Worm (Caenorhabditis elegans) whole organism, L3 larva: ENCODE results near the gene E02H4.6.

Source experiments
- ZK546.5 ChIP-seq: sonication (generic microtip); optimal IDR thresholded peaks from 2 replicates; lab custom pipeline; 2017; ENCODE audit warnings: missing biosample characterization, missing genetic modification characterization
- ceh-9 ChIP-seq: sonication (generic microtip); optimal IDR thresholded peaks from 2 replicates; lab custom pipeline; 2018; ENCODE audit warnings: missing biosample characterization, missing genetic modification characterization
- egl-27 ChIP-seq: sonication (generic microtip); optimal IDR thresholded peaks from 4 replicates; lab custom pipeline; 2017; ENCODE audit warnings: missing biosample characterization, missing genetic modification reagents, missing genetic modification characterization
- egl-5 ChIP-seq: fragments of 150-350 bp; optimal IDR thresholded peaks from 2 replicates; lab custom pipeline; 2017; ENCODE audit warnings: missing biosample characterization, missing genetic modification reagents, missing genetic modification characterization, inconsistent platforms
- elt-2 ChIP-seq: sonication (generic microtip); optimal IDR thresholded peaks from 2 replicates; lab custom pipeline; 2016; ENCODE audit warnings: missing genetic modification reagents, mild to moderate bottlenecking, missing genetic modification characterization, missing compliant biosample characterization
- fkh-2 ChIP-seq: fragments of 150-350 bp; optimal IDR thresholded peaks from 2 replicates; lab custom pipeline; 2014; ENCODE audit warnings: missing biosample characterization, missing genetic modification reagents, missing genetic modification characterization
- fos-1 ChIP-seq: fragments of 150-350 bp; optimal IDR thresholded peaks from 2 replicates; lab custom pipeline; 2014; ENCODE audit warnings: missing biosample characterization, missing genetic modification characterization
- hmg-11 ChIP-seq: sonication (generic microtip); optimal IDR thresholded peaks from 2 replicates; lab custom pipeline; 2016; ENCODE audit warnings: missing genetic modification characterization, missing compliant biosample characterization
- jun-1 ChIP-seq: fragments of 150-350 bp; optimal IDR thresholded peaks from 2 replicates; lab custom pipeline; 2014; ENCODE audit warnings: missing biosample characterization, missing genetic modification reagents, missing genetic modification characterization
- lin-15B ChIP-seq: fragments of 150-350 bp; optimal IDR thresholded peaks from 2 replicates; lab custom pipeline; 2014; ENCODE audit warnings: missing biosample characterization, missing genetic modification characterization
- lin-39 ChIP-seq: fragments of 150-350 bp; optimal IDR thresholded peaks from 2 replicates; lab custom pipeline; 2018; ENCODE audit warnings: missing biosample characterization, missing genetic modification reagents, missing genetic modification characterization
- nhr-12 ChIP-seq: fragments of 150-350 bp; optimal IDR thresholded peaks from 2 replicates; lab custom pipeline; 2014; ENCODE audit warnings: missing biosample characterization, missing genetic modification characterization
- nhr-237 ChIP-seq: fragments of 150-350 bp; optimal IDR thresholded peaks from 2 replicates; lab custom pipeline; 2014; ENCODE audit warnings: missing biosample characterization, missing genetic modification characterization
- nhr-25 ChIP-seq: sonication (generic microtip); optimal IDR thresholded peaks from 2 replicates; lab custom pipeline; 2017; ENCODE audit warnings: missing biosample characterization, missing genetic modification characterization
- nhr-43 ChIP-seq: sonication (generic microtip); optimal IDR thresholded peaks from 2 replicates; lab custom pipeline; 2016; ENCODE audit warnings: mild to moderate bottlenecking, missing genetic modification characterization, missing compliant biosample characterization; ENCODE audit not compliant: poor library complexity, severe bottlenecking
- nhr-67 ChIP-seq: fragments of 150-350 bp; optimal IDR thresholded peaks from 2 replicates; lab custom pipeline; 2014; ENCODE audit warnings: missing biosample characterization, missing genetic modification characterization
- nhr-76 ChIP-seq: fragments of 150-350 bp; sonication (generic microtip); optimal IDR thresholded peaks from 5 replicates; lab custom pipeline; 2014; ENCODE audit warnings: missing biosample characterization, missing genetic modification characterization
- nhr-77 ChIP-seq: fragments of 150-350 bp; optimal IDR thresholded peaks from 2 replicates; lab custom pipeline; 2014; ENCODE audit warnings: missing biosample characterization, missing genetic modification characterization
- pha-4 ChIP-seq: fragments of 150-350 bp; optimal IDR thresholded peaks from 2 replicates; lab custom pipeline; 2014; ENCODE audit warnings: missing biosample characterization, missing genetic modification reagents, missing genetic modification characterization
- pqm-1 ChIP-seq: fragments of 150-350 bp; optimal IDR thresholded peaks from 2 replicates; lab custom pipeline; 2017; ENCODE audit warnings: missing biosample characterization, missing genetic modification characterization, inconsistent platforms
- sea-2 ChIP-seq: fragments of 150-350 bp; sonication (generic microtip); optimal IDR thresholded peaks from 4 replicates; lab custom pipeline; 2014; ENCODE audit warnings: missing biosample characterization, missing genetic modification reagents, missing genetic modification characterization
- snpc-4 ChIP-seq: fragments of 150-350 bp; optimal IDR thresholded peaks from 2 replicates; lab custom pipeline; 2014; ENCODE audit warnings: missing biosample characterization, missing genetic modification characterization
- tbx-2 ChIP-seq: sonication (generic microtip); optimal IDR thresholded peaks from 2 replicates; lab custom pipeline; 2016; ENCODE audit warnings: mild to moderate bottlenecking, missing genetic modification characterization, missing compliant biosample characterization
- unc-39 ChIP-seq: sonication (generic microtip); optimal IDR thresholded peaks from 4 replicates; lab custom pipeline; 2017; ENCODE audit warnings: missing biosample characterization, missing genetic modification characterization
- unc-62 ChIP-seq: fragments of 150-350 bp; sonication (generic microtip); optimal IDR thresholded peaks from 4 replicates; lab custom pipeline; 2014; ENCODE audit warnings: missing biosample characterization, missing genetic modification reagents, missing genetic modification characterization
- zag-1 ChIP-seq: fragments of 150-350 bp; optimal IDR thresholded peaks from 2 replicates; lab custom pipeline; 2014; ENCODE audit warnings: missing biosample characterization, missing genetic modification characterization
- ztf-11 ChIP-seq: fragments of 150-350 bp; optimal IDR thresholded peaks from 2 replicates; lab custom pipeline; 2014; ENCODE audit warnings: missing biosample characterization, missing genetic modification characterization
- ztf-4 ChIP-seq: fragments of 150-350 bp; optimal IDR thresholded peaks from 2 replicates; lab custom pipeline; 2014; ENCODE audit warnings: missing biosample characterization, missing genetic modification characterization

Gene E02H4.6

ce11 chrX:14234366-14234765 lies 17.6 kb downstream of the E02H4.6 start, which contains the start of gene srg-36:
TSS of gene srg-36 (minus strand) at chrX:14234466.
- TF ChIP-seq nhr-237 (tag; lab: Kevin White, UChicago) (no peak), ZK546.5 (tag; lab: Kevin White, UChicago) (no peak), unc-39 (tag; lab: Kevin White, UChicago) (no peak), ztf-11 (tag; lab: Kevin White, UChicago) (no peak), ceh-9 (no peak), pha-4 (no peak), fkh-2 (tag; lab: Kevin White, UChicago) (no peak), nhr-25 (tag; lab: Kevin White, UChicago) (no peak), lin-39 (tag; lab: Kevin White, UChicago) (no peak), unc-62 (GFP tag; lab: Kevin White, UChicago) (no peak), fos-1 (tag; lab: Kevin White, UChicago) (no peak), tbx-2 (tag; lab: Kevin White, UChicago) (no peak), snpc-4 (tag; lab: Kevin White, UChicago) (no peak)

ce11 chrX:14231987-14232386 lies 20.0 kb downstream of the E02H4.6 start:
- TF ChIP-seq tbx-2 (tag; lab: Kevin White, UChicago), result no peak
- no peak for TF ChIP-seq elt-2
- TF ChIP-seq snpc-4 (tag; lab: Kevin White, UChicago), result no peak
- no peak for TF ChIP-seq zag-1 (tag; lab: Kevin White, UChicago)
- no peak for TF ChIP-seq nhr-67

ce11 chrX:14228764-14229163 lies 23.2 kb downstream of the E02H4.6 start:
- TF ChIP-seq ztf-4 (tag; lab: Kevin White, UChicago) (no peak), nhr-43 (tag; lab: Kevin White, UChicago) (peak; percentile 58), hmg-11 (tag; lab: Kevin White, UChicago) (peak; percentile 58), elt-2 (peak; percentile 18)

- TF ChIP-seq unc-39 (tag; lab: Kevin White, UChicago), result no peak
Measured at ce11 chrX:14225273-14225672, 26.7 kb downstream of the E02H4.6 start, which contains the start of gene cyp-13B2. TSS of gene cyp-13B2 (plus strand) at chrX:14225573.

- TF ChIP-seq sea-2 (GFP tag; lab: Kevin White, UChicago), result no peak
- no peak for TF ChIP-seq elt-2
- no peak for TF ChIP-seq nhr-77 (tag; lab: Kevin White, UChicago)
- TF ChIP-seq nhr-67, result no peak
- TF ChIP-seq nhr-25 (tag; lab: Kevin White, UChicago), result no peak
- no peak for TF ChIP-seq zag-1 (tag; lab: Kevin White, UChicago)
- no peak for TF ChIP-seq nhr-76 (tag; lab: Kevin White, UChicago)
- no peak for TF ChIP-seq lin-39 (tag; lab: Kevin White, UChicago)
- no peak for TF ChIP-seq lin-15B (tag; lab: Kevin White, UChicago)
- TF ChIP-seq ZK546.5 (tag; lab: Kevin White, UChicago), result no peak
- no peak for TF ChIP-seq nhr-43 (tag; lab: Kevin White, UChicago)
- no peak for TF ChIP-seq egl-5 (tag; lab: Kevin White, UChicago)
- TF ChIP-seq ztf-11 (tag; lab: Kevin White, UChicago), result no peak
- TF ChIP-seq fkh-2 (tag; lab: Kevin White, UChicago), result no peak
Measured at ce11 chrX:14223156-14223555, 28.8 kb downstream of the E02H4.6 start, which contains the start of gene K06G5.3. TSS of gene K06G5.3 (minus strand) at chrX:14223256.

ce11 chrX:14214520-14215023 lies 37.4 kb downstream of the E02H4.6 start, which contains the start of gene K06G5.1:
TSS of gene K06G5.1 (plus strand) at chrX:14214973.
- TF ChIP-seq egl-27 (tag; lab: Kevin White, UChicago) (no peak), elt-2 (peak; percentile 99), nhr-12 (tag; lab: Kevin White, UChicago) (no peak), pha-4 (peak; percentile 64), pqm-1 (tag; lab: Kevin White, UChicago) (peak; percentile 99), jun-1 (peak; percentile 72)
- TF ChIP-seq, all 47 proteins: peak for 4

ce11 chrX:14213314-14213713 lies 38.6 kb downstream of the E02H4.6 start:
- TF ChIP-seq nhr-25 (tag; lab: Kevin White, UChicago) (no peak), elt-2 (peak; percentile 47)
